Fruit fly (Drosophila melanogaster) whole organism, embryonic: Measurements from ENCODE around the gene CG10841.
A peak's percentile ranks its signal among the peaks of the same experiment; 100 is the strongest.

Experiments
- B-H1 ChIP-seq: fragments of 200-800 bp; sonication (Bioruptor generic); IDR thresholded peaks from 3 replicates; pipeline ENCODE4 v1.3.6; 2022; ENCODE audit warnings: missing biosample characterization, missing genetic modification characterization
- CG10147 ChIP-seq: fragments of 200-800 bp; sonication (Bioruptor generic); optimal IDR thresholded peaks from 2 replicates; lab custom pipeline; 2019; ENCODE audit warnings: missing biosample characterization, mild to moderate bottlenecking, missing genetic modification characterization, moderate library complexity
- CG10979 ChIP-seq: fragments of 200-800 bp; sonication (Bioruptor generic); optimal IDR thresholded peaks from 2 replicates; lab custom pipeline; 2018; ENCODE audit warnings: missing biosample characterization, mild to moderate bottlenecking, missing genetic modification characterization, moderate library complexity
- CG11456 ChIP-seq: fragments of 200-800 bp; sonication (Bioruptor generic); IDR thresholded peaks from 3 replicates; pipeline ENCODE4 v1.3.6; 2022; ENCODE audit warnings: missing biosample characterization, missing genetic modification characterization
- CG11723 ChIP-seq: fragments of 200-800 bp; sonication (Bioruptor generic); optimal IDR thresholded peaks from 2 replicates; lab custom pipeline; 2017; ENCODE audit warnings: missing biosample characterization, mild to moderate bottlenecking, missing genetic modification characterization
- CG13894 ChIP-seq: fragments of 200-800 bp; sonication (Bioruptor generic); optimal IDR thresholded peaks from 3 replicates; lab custom pipeline; 2018; ENCODE audit warnings: missing biosample characterization, mild to moderate bottlenecking, missing genetic modification characterization, moderate library complexity
- CG14050 ChIP-seq: fragments of 200-800 bp; sonication (Bioruptor generic); IDR thresholded peaks from 3 replicates; pipeline ENCODE4 v1.3.6; 2022; ENCODE audit warnings: missing biosample characterization, missing genetic modification characterization
- CG16863 ChIP-seq: fragments of 200-800 bp; sonication (Bioruptor generic); optimal IDR thresholded peaks from 3 replicates; lab custom pipeline; 2016; ENCODE audit warnings: missing biosample characterization, missing genetic modification characterization
- CG18599 ChIP-seq: fragments of 200-800 bp; sonication (Bioruptor generic); optimal IDR thresholded peaks from 3 replicates; lab custom pipeline; 2017; ENCODE audit warnings: missing biosample characterization, missing genetic modification characterization, mild to moderate bottlenecking, moderate library complexity, missing genetic modification reagents
- CG2889 ChIP-seq: fragments of 200-800 bp; sonication (Bioruptor generic); IDR thresholded peaks from 3 replicates; pipeline ENCODE4 v1.3.6; 2022; ENCODE audit warnings: missing biosample characterization, missing genetic modification characterization
- CG30403 ChIP-seq: fragments of 200-800 bp; sonication (Bioruptor generic); optimal IDR thresholded peaks from 3 replicates; lab custom pipeline; 2016; ENCODE audit warnings: missing biosample characterization, missing genetic modification characterization
- CG31441 ChIP-seq: fragments of 200-800 bp; sonication (Bioruptor generic); IDR thresholded peaks from 2 replicates; pipeline ENCODE4 v1.3.6; 2022; ENCODE audit warnings: missing biosample characterization, missing genetic modification characterization
- CG32772 ChIP-seq: fragments of 200-800 bp; sonication (Bioruptor generic); IDR thresholded peaks from 2 replicates; pipeline ENCODE4 v1.3.6; 2022; ENCODE audit warnings: missing biosample characterization, missing genetic modification characterization
- CG3407 ChIP-seq: fragments of 200-800 bp; sonication (Bioruptor generic); optimal IDR thresholded peaks from 2 replicates; lab custom pipeline; 2018; ENCODE audit warnings: missing biosample characterization, mild to moderate bottlenecking, missing genetic modification characterization
- CG3726 ChIP-seq: fragments of 200-800 bp; sonication (Bioruptor generic); IDR thresholded peaks from 3 replicates; pipeline ENCODE4, ENCODE4 v1.3.6; 2022; ENCODE audit warnings: missing biosample characterization, missing genetic modification characterization
- CG42726 ChIP-seq: fragments of 200-800 bp; sonication (Bioruptor generic); IDR thresholded peaks from 2 replicates; pipeline ENCODE4 v1.3.6; 2022; ENCODE audit warnings: missing biosample characterization, missing genetic modification characterization; ENCODE audit not compliant: partially characterized antibody
- CG6765 ChIP-seq: fragments of 200-800 bp; sonication (Bioruptor generic); optimal IDR thresholded peaks from 3 replicates; lab custom pipeline; 2017; ENCODE audit warnings: missing biosample characterization, mild to moderate bottlenecking, missing genetic modification characterization
- CG6854 ChIP-seq: fragments of 200-800 bp; sonication (Bioruptor generic); optimal IDR thresholded peaks from 3 replicates; lab custom pipeline; 2017; ENCODE audit warnings: missing biosample characterization, mild to moderate bottlenecking, missing genetic modification characterization
- CG8089 ChIP-seq: fragments of 200-800 bp; sonication (Bioruptor generic); optimal IDR thresholded peaks from 3 replicates; lab custom pipeline; 2016; ENCODE audit warnings: missing biosample characterization, missing genetic modification characterization
- CG8359 ChIP-seq: fragments of 200-800 bp; sonication (Bioruptor generic); optimal IDR thresholded peaks from 2 replicates; lab custom pipeline; 2017; ENCODE audit warnings: missing biosample characterization, mild to moderate bottlenecking, missing genetic modification characterization, borderline replicate concordance
- Ets97D ChIP-seq: fragments of 200-800 bp; sonication (Bioruptor generic); optimal IDR thresholded peaks from 3 replicates; lab custom pipeline; 2016; ENCODE audit warnings: missing biosample characterization, missing genetic modification characterization
- Fer1 ChIP-seq: fragments of 200-800 bp; sonication (Bioruptor generic); optimal IDR thresholded peaks from 2 replicates; lab custom pipeline; 2017; ENCODE audit warnings: missing biosample characterization, mild to moderate bottlenecking, missing genetic modification characterization
- HLH4C ChIP-seq: fragments of 200-800 bp; sonication (Bioruptor generic); IDR thresholded peaks from 3 replicates; pipeline ENCODE4 v1.3.6; 2022; ENCODE audit warnings: missing biosample characterization, missing genetic modification characterization; ENCODE audit not compliant: partially characterized antibody
- Meics ChIP-seq: fragments of 200-800 bp; sonication (Bioruptor generic); optimal IDR thresholded peaks from 2 replicates; lab custom pipeline; 2017; ENCODE audit warnings: missing biosample characterization, mild to moderate bottlenecking, missing genetic modification characterization
- NC2α ChIP-seq: fragments of 200-800 bp; sonication (Bioruptor generic); optimal IDR thresholded peaks from 2 replicates; lab custom pipeline; 2016; ENCODE audit warnings: missing biosample characterization, missing genetic modification characterization
- Ptx1 ChIP-seq: fragments of 200-800 bp; sonication (Bioruptor generic); IDR thresholded peaks from 2 replicates; pipeline ENCODE4 v1.3.6; 2022; ENCODE audit warnings: missing biosample characterization, missing genetic modification characterization
- Six4 ChIP-seq: fragments of 200-800 bp; sonication (Bioruptor generic); optimal IDR thresholded peaks from 2 replicates; lab custom pipeline; 2016; ENCODE audit warnings: missing biosample characterization, missing genetic modification characterization
- Sox102F ChIP-seq: fragments of 200-800 bp; sonication (Bioruptor generic); optimal IDR thresholded peaks from 2 replicates; lab custom pipeline; 2018; ENCODE audit warnings: missing biosample characterization, mild to moderate bottlenecking, missing genetic modification characterization, moderate library complexity
- Tbp ChIP-seq: fragments of >200 bp; optimal IDR thresholded peaks from 2 replicates; lab custom pipeline; 2018; ENCODE audit warnings: missing biosample characterization, missing genetic modification characterization
- YL-1 ChIP-seq: fragments of 200-800 bp; sonication (Bioruptor generic); optimal IDR thresholded peaks from 3 replicates; lab custom pipeline; 2017; ENCODE audit warnings: missing biosample characterization, mild to moderate bottlenecking, missing genetic modification characterization
- amos ChIP-seq: fragments of 200-800 bp; sonication (Bioruptor generic); IDR thresholded peaks from 2 replicates; pipeline ENCODE4 v1.3.6; 2022; ENCODE audit warnings: missing biosample characterization, missing genetic modification characterization; ENCODE audit not compliant: partially characterized antibody
- ara ChIP-seq: fragments of 200-800 bp; sonication (Bioruptor generic); IDR thresholded peaks from 2 replicates; pipeline ENCODE4 v1.3.6; 2022; ENCODE audit warnings: missing biosample characterization, missing genetic modification characterization
- bcd ChIP-seq: fragments of 200-800 bp; sonication (Bioruptor generic); optimal IDR thresholded peaks from 2 replicates; lab custom pipeline; 2017; ENCODE audit warnings: missing biosample characterization, mild to moderate bottlenecking, missing genetic modification characterization
- bowl ChIP-seq: fragments of 200-800 bp; sonication (Bioruptor generic); IDR thresholded peaks from 2 replicates; pipeline ENCODE4 v1.3.6; 2022; ENCODE audit warnings: missing biosample characterization, missing genetic modification characterization
- caup ChIP-seq: fragments of 200-800 bp; sonication (Bioruptor generic); optimal IDR thresholded peaks from 3 replicates; lab custom pipeline; 2017; ENCODE audit warnings: missing biosample characterization, mild to moderate bottlenecking, missing genetic modification characterization, moderate library complexity; ENCODE audit not compliant: severe bottlenecking
- dati ChIP-seq: fragments of 200-800 bp; sonication (Bioruptor generic); IDR thresholded peaks from 2 replicates; pipeline ENCODE4 v1.3.6; 2022; ENCODE audit warnings: missing biosample characterization, missing genetic modification characterization
- emc ChIP-seq: fragments of 200-800 bp; sonication (Bioruptor generic); optimal IDR thresholded peaks from 2 replicates; lab custom pipeline; 2016; ENCODE audit warnings: missing biosample characterization, missing genetic modification characterization
- insv ChIP-seq, 2 experiments: fragments of 200-800 bp; sonication (Bioruptor generic); optimal IDR thresholded peaks; 3 replicates each; lab custom pipeline; 2016 to 2018; ENCODE audit warnings: missing biosample characterization in 2 of 2, missing genetic modification characterization in 2 of 2
- lmd ChIP-seq: fragments of 200-800 bp; sonication (Bioruptor generic); IDR thresholded peaks from 2 replicates; pipeline ENCODE4 v1.3.6; 2022; ENCODE audit warnings: missing biosample characterization, missing genetic modification characterization
- mld ChIP-seq: fragments of 200-800 bp; sonication (Bioruptor generic); IDR thresholded peaks from 3 replicates; pipeline ENCODE4 v1.3.6; 2022; ENCODE audit warnings: missing biosample characterization, missing genetic modification characterization; ENCODE audit not compliant: partially characterized antibody
- nom ChIP-seq: fragments of 200-800 bp; sonication (Bioruptor generic); optimal IDR thresholded peaks from 2 replicates; lab custom pipeline; 2017; ENCODE audit warnings: missing biosample characterization, missing genetic modification characterization, mild to moderate bottlenecking, moderate library complexity, missing genetic modification reagents
- org-1 ChIP-seq: fragments of 200-800 bp; sonication (Bioruptor generic); optimal IDR thresholded peaks from 2 replicates; lab custom pipeline; 2017; ENCODE audit warnings: missing biosample characterization, missing genetic modification characterization
- rib ChIP-seq: fragments of 200-800 bp; sonication (Bioruptor generic); IDR thresholded peaks from 2 replicates; pipeline ENCODE4 v1.3.6; 2022; ENCODE audit warnings: missing biosample characterization, missing genetic modification characterization
- shn ChIP-seq: fragments of 200-800 bp; sonication (Bioruptor generic); optimal IDR thresholded peaks from 3 replicates; lab custom pipeline; 2016; ENCODE audit warnings: missing biosample characterization, missing genetic modification characterization
- so ChIP-seq: fragments of 200-800 bp; sonication (Bioruptor generic); IDR thresholded peaks from 3 replicates; pipeline ENCODE4 v1.3.6; 2022; ENCODE audit warnings: missing biosample characterization, missing genetic modification characterization
- sob ChIP-seq: fragments of 200-800 bp; sonication (Bioruptor generic); IDR thresholded peaks from 2 replicates; pipeline ENCODE4 v1.3.6; 2022; ENCODE audit warnings: missing biosample characterization, missing genetic modification characterization
- unc-4 ChIP-seq: fragments of 200-800 bp; sonication (Bioruptor generic); IDR thresholded peaks from 2 replicates; pipeline ENCODE4 v1.3.6; 2022; ENCODE audit warnings: missing biosample characterization, missing genetic modification characterization; ENCODE audit not compliant: partially characterized antibody
- zf30C ChIP-seq: fragments of 200-800 bp; sonication (Bioruptor generic); optimal IDR thresholded peaks from 3 replicates; lab custom pipeline; 2018; ENCODE audit warnings: missing biosample characterization, mild to moderate bottlenecking, missing genetic modification characterization

Gene CG10841

dm6 chr3R:13644778-13645660 is 13.3 kb downstream of the CG10841 start (continued):
- TF ChIP-seq CG6765 (GFP tag; lab: Kevin White, UChicago) (no peak), NC2α (GFP tag; lab: Kevin White, UChicago) (no peak), CG11456 (GFP tag; lab: Robert Waterston, UW) (no peak), CG8089 (GFP tag; lab: Kevin White, UChicago) (no peak), CG6854 (GFP tag; lab: Kevin White, UChicago) (no peak), mld (GFP tag; lab: Robert Waterston, UW) (no peak), Meics (GFP tag; lab: Kevin White, UChicago) (no peak), CG10147 (peak; percentile 43), CG3726 (GFP tag; lab: Robert Waterston, UW) (no peak), so (GFP tag; lab: Robert Waterston, UW) (no peak; the same call in 2 of the 3 replicates), dati (GFP tag; lab: Robert Waterston, UW) (no peak), CG32772 (GFP tag; lab: Robert Waterston, UW) (no peak), CG31441 (no peak; the same call in 1 of the 2 replicates), CG2889 (GFP tag; lab: Robert Waterston, UW) (no peak), CG30403 (GFP tag; lab: Kevin White, UChicago) (peak; percentile 30), insv (GFP tag; optimal IDR thresholded peaks at IDR 0.05; lab: Kevin White, UChicago) (peak in 1 of 2 experiments; percentile 33), CG11723 (GFP tag; lab: Kevin White, UChicago) (no peak), CG13894 (tag; lab: Kevin White, UChicago) (no peak), HLH4C (GFP tag; lab: Robert Waterston, UW) (no peak), CG16863 (no peak), CG3407 (GFP tag; lab: Kevin White, UChicago) (no peak), Six4 (GFP tag; lab: Kevin White, UChicago) (no peak), bowl (GFP tag; lab: Robert Waterston, UW) (0 out of 2 replicates have a peak, but pooled peaks have one; percentile 8), CG8359 (GFP tag; lab: Kevin White, UChicago) (no peak), lmd (GFP tag; lab: Robert Waterston, UW) (no peak), CG14050 (GFP tag; lab: Robert Waterston, UW) (peak; percentile 49; the same call in 1 of the 3 replicates), CG18599 (GFP tag; lab: Kevin White, UChicago) (no peak), emc (GFP tag; lab: Kevin White, UChicago) (no peak), Fer1 (GFP tag; lab: Kevin White, UChicago) (peak; percentile 74), Sox102F (GFP tag; lab: Kevin White, UChicago) (no peak), Ptx1 (no peak), CG10979 (peak; percentile 25), amos (no peak), rib (0 out of 2 replicates have a peak, but pooled peaks have one; percentile 12), sob (0 out of 2 replicates have a peak, but pooled peaks have one; percentile 6), unc-4 (no peak), nom (peak; percentile 61), ara (GFP tag; lab: Robert Waterston, UW) (no peak), zf30C (GFP tag; lab: Kevin White, UChicago) (peak; percentile 68), caup (GFP tag; lab: Kevin White, UChicago) (peak; percentile 4), org-1 (no peak), bcd (GFP tag; lab: Kevin White, UChicago) (no peak), Tbp (no peak), CG42726 (GFP tag; lab: Robert Waterston, UW) (no peak), YL-1 (peak; percentile 83), Ets97D (GFP tag; lab: Kevin White, UChicago) (no peak), shn (GFP tag; lab: Kevin White, UChicago) (no peak), B-H1 (GFP tag; lab: Robert Waterston, UW) (peak; percentile 27; the same call in 1 of the 3 replicates)
